Fruit fly (Drosophila melanogaster) whole organism, embryonic: Measurements from ENCODE around the gene CG7879.

Experiments
- Ada2b ChIP-seq: fragments of 200-800 bp; sonication (Bioruptor generic); IDR thresholded peaks from 2 replicates; pipeline ENCODE4 v1.3.6; 2022; ENCODE audit warnings: missing biosample characterization, missing genetic modification characterization
- C15 ChIP-seq: fragments of 200-800 bp; sonication (Bioruptor generic); IDR thresholded peaks from 3 replicates; pipeline ENCODE4 v1.3.6; 2022; ENCODE audit warnings: missing biosample characterization, missing genetic modification characterization
- CG10209 ChIP-seq: fragments of 200-800 bp; sonication (Bioruptor generic); optimal IDR thresholded peaks from 3 replicates; lab custom pipeline; 2017; ENCODE audit warnings: missing biosample characterization, mild to moderate bottlenecking, missing genetic modification characterization, missing genetic modification reagents
- CG10431 ChIP-seq: fragments of 200-800 bp; sonication (Bioruptor generic); optimal IDR thresholded peaks from 3 replicates; lab custom pipeline; 2018; ENCODE audit warnings: missing biosample characterization, mild to moderate bottlenecking, missing genetic modification characterization
- CG10565 ChIP-seq: fragments of 200-800 bp; sonication (Bioruptor generic); optimal IDR thresholded peaks from 3 replicates; lab custom pipeline; 2016; ENCODE audit warnings: missing biosample characterization, mild to moderate bottlenecking, missing genetic modification characterization
- CG10979 ChIP-seq: fragments of 200-800 bp; sonication (Bioruptor generic); optimal IDR thresholded peaks from 2 replicates; lab custom pipeline; 2018; ENCODE audit warnings: missing biosample characterization, mild to moderate bottlenecking, missing genetic modification characterization, moderate library complexity
- CG11456 ChIP-seq: fragments of 200-800 bp; sonication (Bioruptor generic); IDR thresholded peaks from 3 replicates; pipeline ENCODE4 v1.3.6; 2022; ENCODE audit warnings: missing biosample characterization, missing genetic modification characterization
- CG12769 ChIP-seq: fragments of 200-800 bp; sonication (Bioruptor generic); optimal IDR thresholded peaks from 2 replicates; lab custom pipeline; 2019; ENCODE audit warnings: missing biosample characterization, mild to moderate bottlenecking, missing genetic modification characterization, moderate library complexity
- CG13894 ChIP-seq: fragments of 200-800 bp; sonication (Bioruptor generic); optimal IDR thresholded peaks from 3 replicates; lab custom pipeline; 2018; ENCODE audit warnings: missing biosample characterization, mild to moderate bottlenecking, missing genetic modification characterization, moderate library complexity
- CG15269 ChIP-seq: fragments of 200-800 bp; sonication (Bioruptor generic); optimal IDR thresholded peaks from 2 replicates; lab custom pipeline; 2018; ENCODE audit warnings: missing biosample characterization, mild to moderate bottlenecking, missing genetic modification characterization, moderate library complexity
- CG1792 ChIP-seq: fragments of 200-800 bp; sonication (Bioruptor generic); optimal IDR thresholded peaks from 2 replicates; lab custom pipeline; 2016; ENCODE audit warnings: missing biosample characterization, missing genetic modification characterization
- CG1832 ChIP-seq: fragments of 200-800 bp; sonication (Bioruptor generic); optimal IDR thresholded peaks from 2 replicates; lab custom pipeline; 2017; ENCODE audit warnings: missing biosample characterization, mild to moderate bottlenecking, missing genetic modification characterization, inconsistent platforms
- CG30020 ChIP-seq: fragments of 200-800 bp; optimal IDR thresholded peaks from 2 replicates; lab custom pipeline; 2019; ENCODE audit warnings: missing biosample characterization, mild to moderate bottlenecking, missing genetic modification characterization, moderate library complexity
- CG6175 ChIP-seq: fragments of 200-800 bp; sonication (Bioruptor generic); IDR thresholded peaks from 3 replicates; pipeline ENCODE4 v1.3.6; 2022; ENCODE audit warnings: missing biosample characterization, missing genetic modification characterization
- CG6272 ChIP-seq: fragments of 200-800 bp; sonication (Bioruptor generic); IDR thresholded peaks from 2 replicates; pipeline ENCODE4 v1.3.6; 2022; ENCODE audit warnings: missing biosample characterization, missing genetic modification characterization
- CG6791 ChIP-seq: fragments of 200-800 bp; sonication (Bioruptor generic); IDR thresholded peaks from 3 replicates; pipeline ENCODE4 v1.3.6; 2022; ENCODE audit warnings: missing biosample characterization, missing genetic modification characterization; ENCODE audit not compliant: partially characterized antibody
- CG8290 ChIP-seq, 3 experiments: fragments of 200-800 bp; sonication (Bioruptor generic); optimal IDR thresholded peaks; 2 replicates each; lab custom pipeline; 2016 to 2019; ENCODE audit warnings: missing biosample characterization in 3 of 3, missing genetic modification characterization in 3 of 3, mild to moderate bottlenecking in 2 of 3, moderate library complexity in 1 of 3
- CG8359 ChIP-seq: fragments of 200-800 bp; sonication (Bioruptor generic); optimal IDR thresholded peaks from 2 replicates; lab custom pipeline; 2017; ENCODE audit warnings: missing biosample characterization, mild to moderate bottlenecking, missing genetic modification characterization, borderline replicate concordance
- CG9797 ChIP-seq: fragments of 200-800 bp; sonication (Bioruptor generic); optimal IDR thresholded peaks from 3 replicates; lab custom pipeline; 2018; ENCODE audit warnings: missing biosample characterization, mild to moderate bottlenecking, missing genetic modification characterization
- CkIIα-i1 ChIP-seq: fragments of 200-800 bp; sonication (Bioruptor generic); IDR thresholded peaks from 2 replicates; pipeline ENCODE4 v1.3.6; 2022; ENCODE audit warnings: missing biosample characterization, missing genetic modification characterization
- Deaf1 ChIP-seq: fragments of 200-800 bp; optimal IDR thresholded peaks from 3 replicates; lab custom pipeline; 2019; ENCODE audit warnings: missing biosample characterization, mild to moderate bottlenecking, missing genetic modification characterization, moderate library complexity
- Dip2 ChIP-seq: fragments of 200-800 bp; sonication (Bioruptor generic); IDR thresholded peaks from 2 replicates; pipeline ENCODE4 v1.3.6; 2022; ENCODE audit warnings: missing biosample characterization, missing genetic modification characterization
- Hmr ChIP-seq: fragments of 200-800 bp; sonication (Bioruptor generic); optimal IDR thresholded peaks from 3 replicates; lab custom pipeline; 2017; ENCODE audit warnings: mild to moderate bottlenecking, missing biosample characterization, missing genetic modification reagents, missing genetic modification characterization
- NC2β ChIP-seq: fragments of 200-800 bp; sonication (Bioruptor generic); optimal IDR thresholded peaks from 2 replicates; lab custom pipeline; 2016; ENCODE audit warnings: missing biosample characterization, missing genetic modification characterization
- Side ChIP-seq: fragments of 200-800 bp; sonication (Bioruptor generic); optimal IDR thresholded peaks from 2 replicates; lab custom pipeline; 2016; ENCODE audit warnings: missing biosample characterization, missing genetic modification characterization
- Trl ChIP-seq, 3 experiments: fragments of >200 bp in 2 of 3; fragments of 200-800 bp in 1 of 3; sonication (Bioruptor generic) in 1 of 3; optimal IDR thresholded peaks; 2 replicates in 1 of 3; 3 replicates in 2 of 3; lab custom pipeline; 2016 to 2017; ENCODE audit warnings: missing biosample characterization in 1 of 3, missing genetic modification characterization in 1 of 3
- chinmo ChIP-seq: fragments of 200-800 bp; sonication (Bioruptor generic); IDR thresholded peaks from 4 replicates; pipeline ENCODE4 v1.3.6; 2022; ENCODE audit warnings: missing biosample characterization, missing genetic modification characterization; ENCODE audit not compliant: partially characterized antibody
- crol ChIP-seq: fragments of 200-800 bp; sonication (Bioruptor generic); IDR thresholded peaks from 2 replicates; pipeline ENCODE4 v1.3.6; 2022; ENCODE audit warnings: missing biosample characterization, missing genetic modification characterization
- dan ChIP-seq: fragments of 200-800 bp; sonication (Bioruptor generic); IDR thresholded peaks from 2 replicates; pipeline ENCODE4 v1.3.6; 2022; ENCODE audit warnings: missing biosample characterization, missing genetic modification characterization
- en ChIP-seq: fragments of 200-800 bp; sonication (Bioruptor generic); optimal IDR thresholded peaks from 2 replicates; lab custom pipeline; 2016; ENCODE audit warnings: missing biosample characterization, missing genetic modification characterization
- fd3F ChIP-seq: fragments of 200-800 bp; sonication (Bioruptor generic); optimal IDR thresholded peaks from 2 replicates; lab custom pipeline; 2018; ENCODE audit warnings: missing biosample characterization, mild to moderate bottlenecking, missing genetic modification characterization, moderate library complexity
- grn ChIP-seq: fragments of 200-800 bp; sonication (Bioruptor generic); optimal IDR thresholded peaks from 3 replicates; lab custom pipeline; 2017; ENCODE audit warnings: missing biosample characterization, missing genetic modification characterization
- gsb-n ChIP-seq: fragments of 200-800 bp; sonication (Bioruptor generic); optimal IDR thresholded peaks from 3 replicates; lab custom pipeline; 2018; ENCODE audit warnings: missing biosample characterization, mild to moderate bottlenecking, missing genetic modification characterization
- hb ChIP-seq: fragments of 200-800 bp; sonication (Bioruptor generic); IDR thresholded peaks from 3 replicates; pipeline ENCODE4 v1.3.6; 2022; ENCODE audit warnings: missing biosample characterization, missing genetic modification characterization; ENCODE audit not compliant: partially characterized antibody
- lmd ChIP-seq: fragments of 200-800 bp; sonication (Bioruptor generic); IDR thresholded peaks from 2 replicates; pipeline ENCODE4 v1.3.6; 2022; ENCODE audit warnings: missing biosample characterization, missing genetic modification characterization
- nerfin-1 ChIP-seq: fragments of 200-800 bp; sonication (Bioruptor generic); optimal IDR thresholded peaks from 3 replicates; lab custom pipeline; 2019; ENCODE audit warnings: missing biosample characterization, mild to moderate bottlenecking, missing genetic modification characterization, moderate library complexity
- p53 ChIP-seq: fragments of 200-800 bp; sonication (Bioruptor generic); optimal IDR thresholded peaks from 2 replicates; lab custom pipeline; 2016; ENCODE audit warnings: missing biosample characterization, missing genetic modification characterization
- peb ChIP-seq: fragments of 200-800 bp; sonication (Bioruptor generic); IDR thresholded peaks from 2 replicates; pipeline ENCODE4 v1.3.6; 2022; ENCODE audit warnings: missing biosample characterization, missing genetic modification characterization
- run ChIP-seq: fragments of 200-800 bp; sonication (Bioruptor generic); optimal IDR thresholded peaks from 3 replicates; lab custom pipeline; 2018; ENCODE audit warnings: missing biosample characterization, mild to moderate bottlenecking, missing genetic modification characterization
- sd ChIP-seq: fragments of 200-800 bp; sonication (Bioruptor generic); optimal IDR thresholded peaks from 3 replicates; lab custom pipeline; 2018; ENCODE audit warnings: missing biosample characterization, mild to moderate bottlenecking, missing genetic modification characterization, moderate library complexity
- sr ChIP-seq: fragments of 200-800 bp; sonication (Bioruptor generic); IDR thresholded peaks from 3 replicates; pipeline ENCODE4 v1.3.6; 2022; ENCODE audit warnings: missing biosample characterization, missing genetic modification characterization
- stwl ChIP-seq: fragments of 200-800 bp; sonication (Bioruptor generic); optimal IDR thresholded peaks from 3 replicates; lab custom pipeline; 2018; ENCODE audit warnings: missing biosample characterization, mild to moderate bottlenecking, missing genetic modification characterization, moderate library complexity
- tx ChIP-seq: fragments of 200-800 bp; sonication (Bioruptor generic); optimal IDR thresholded peaks from 2 replicates; lab custom pipeline; 2016; ENCODE audit warnings: missing biosample characterization, missing genetic modification characterization
- unc-4 ChIP-seq: fragments of 200-800 bp; sonication (Bioruptor generic); IDR thresholded peaks from 2 replicates; pipeline ENCODE4 v1.3.6; 2022; ENCODE audit warnings: missing biosample characterization, missing genetic modification characterization; ENCODE audit not compliant: partially characterized antibody

CG7879 gene

dm6 chr3L:1591692-1592371, 23.4 kb upstream of the CG7879 start (continued):
- peak; percentile 45; the same call in 1 of the 3 replicates for TF ChIP-seq C15 (GFP tag; lab: Robert Waterston, UW)
- no peak for TF ChIP-seq CG10979 (tag; lab: Kevin White, UChicago)
- TF ChIP-seq stwl (tag; lab: Kevin White, UChicago): no peak
- TF ChIP-seq lmd: no peak; the same call in 1 of the 2 replicates
- peak; percentile 19 for TF ChIP-seq tx (GFP tag; lab: Kevin White, UChicago)
- peak; percentile 52 for TF ChIP-seq Ada2b (GFP tag; lab: Robert Waterston, UW)
- TF ChIP-seq CG6791 (GFP tag; lab: Robert Waterston, UW): no peak
- no peak for TF ChIP-seq sr (GFP tag; lab: Robert Waterston, UW)
- no peak for TF ChIP-seq CG10565 (GFP tag; lab: Kevin White, UChicago)

dm6 chr3L:1590194-1590593, 21.8 kb upstream of the CG7879 start:
- TF ChIP-seq CG12769: peak; percentile 49
- peak; percentile 17 for TF ChIP-seq Deaf1 (tag; lab: Kevin White, UChicago)
- no peak for TF ChIP-seq CG8290 (GFP tag; optimal IDR thresholded peaks at IDR 0.05; lab: Kevin White, UChicago)
- TF ChIP-seq CG8290 (tag; optimal IDR thresholded peaks at IDR 0.05; lab: Kevin White, UChicago): peak in 1 of 2 experiments; percentile 8
- no peak for TF ChIP-seq peb (GFP tag; lab: Robert Waterston, UW)
- peak; percentile 57 for TF ChIP-seq CG15269 (tag; lab: Kevin White, UChicago)
- no peak for TF ChIP-seq CG10431 (GFP tag; lab: Kevin White, UChicago)
- peak; percentile 85 for TF ChIP-seq CG13894
- no peak for TF ChIP-seq CG6272 (GFP tag; lab: Robert Waterston, UW)
- TF ChIP-seq chinmo (GFP tag; lab: Robert Waterston, UW): peak; percentile 83; the same call in 3 of the 4 replicates
- 0 out of 2 replicates have a peak, but pooled peaks have one; percentile 8 for TF ChIP-seq crol
- TF ChIP-seq CG10209 (GFP tag; lab: Kevin White, UChicago): no peak
- TF ChIP-seq grn (GFP tag; lab: Kevin White, UChicago): peak; percentile 22
- TF ChIP-seq sd (tag; lab: Kevin White, UChicago): peak; percentile 52
- TF ChIP-seq, all 482 proteins: peak for 9

- peak; percentile 38; the same call in 1 of the 2 replicates for TF ChIP-seq Dip2 (GFP tag; lab: Robert Waterston, UW)
- peak; percentile 73 for TF ChIP-seq Hmr (GFP tag; lab: Kevin White, UChicago)
- peak; percentile 71 for TF ChIP-seq en (GFP tag; lab: Kevin White, UChicago)
- TF ChIP-seq CG1832: no peak
- TF ChIP-seq dan (GFP tag; lab: Robert Waterston, UW): peak; percentile 64
- TF ChIP-seq unc-4: no peak
- TF ChIP-seq CG9797: no peak
- no peak for TF ChIP-seq p53 (GFP tag; lab: Kevin White, UChicago)
- TF ChIP-seq gsb-n (tag; lab: Kevin White, UChicago): peak; percentile 23
- TF ChIP-seq run (tag; lab: Kevin White, UChicago): no peak
- TF ChIP-seq Side: peak; percentile 81
- peak; percentile 45 for TF ChIP-seq NC2β (GFP tag; lab: Kevin White, UChicago)
- TF ChIP-seq CG11456 (GFP tag; lab: Robert Waterston, UW): peak; percentile 91
- TF ChIP-seq CkIIα-i1 (GFP tag; lab: Robert Waterston, UW): peak; percentile 81
- TF ChIP-seq CG6175 (GFP tag; lab: Robert Waterston, UW): 0 out of 3 replicates have a peak, but pooled peaks have one; percentile 49
- TF ChIP-seq hb (GFP tag; lab: Robert Waterston, UW): no peak
- TF ChIP-seq CG1792 (GFP tag; lab: Kevin White, UChicago): peak; percentile 88
- peak; percentile 82 for TF ChIP-seq fd3F (GFP tag; lab: Kevin White, UChicago)
- peak; percentile 46 for TF ChIP-seq CG8359 (GFP tag; lab: Kevin White, UChicago)
- no peak for TF ChIP-seq Trl (optimal IDR thresholded peaks at IDR 0.05; lab: Kevin White, UChicago)
- TF ChIP-seq Trl (GFP tag; optimal IDR thresholded peaks at IDR 0.05; lab: Kevin White, UChicago): peak; percentile 88
- TF ChIP-seq nerfin-1 (tag; lab: Kevin White, UChicago): peak; percentile 58
- no peak for TF ChIP-seq CG30020 (tag; lab: Kevin White, UChicago)
Observed at dm6 chr3L:1587140-1587849, 18.9 kb upstream of the CG7879 start.
